Worm (Caenorhabditis elegans) whole organism, late embryonic: Measurements from ENCODE around the gene nhr-135.

ENCODE experiments used
- ama-1 ChIP-seq: fragments of 150-350 bp; optimal IDR thresholded peaks from 2 replicates; lab custom pipeline; 2014
- dmd-4 ChIP-seq: sonication (generic microtip); optimal IDR thresholded peaks from 2 replicates; lab custom pipeline; 2016; ENCODE audit warnings: borderline replicate concordance, missing genetic modification characterization, missing compliant biosample characterization
- dve-1 ChIP-seq: sonication (generic microtip); optimal IDR thresholded peaks from 2 replicates; lab custom pipeline; 2017; ENCODE audit warnings: antibody characterized with exemption, mild to moderate bottlenecking, missing genetic modification characterization, missing compliant biosample characterization
- elt-2 ChIP-seq: sonication (generic microtip); optimal IDR thresholded peaks from 2 replicates; lab custom pipeline; 2016; ENCODE audit warnings: missing genetic modification reagents, missing genetic modification characterization, missing compliant biosample characterization
- fkh-10 ChIP-seq: fragments of 150-350 bp; optimal IDR thresholded peaks from 2 replicates; lab custom pipeline; 2014; ENCODE audit warnings: missing biosample characterization, missing genetic modification reagents, missing genetic modification characterization
- nfya-1 ChIP-seq: sonication (generic microtip); optimal IDR thresholded peaks from 2 replicates; lab custom pipeline; 2017; ENCODE audit warnings: missing genetic modification characterization, mild to moderate bottlenecking, missing compliant biosample characterization, antibody characterized with exemption, moderate library complexity
- pqm-1 ChIP-seq: sonication (generic microtip); optimal IDR thresholded peaks from 2 replicates; lab custom pipeline; 2016; ENCODE audit warnings: missing genetic modification characterization, missing compliant biosample characterization
- pros-1 ChIP-seq: fragments of 150-350 bp; optimal IDR thresholded peaks from 2 replicates; lab custom pipeline; 2014; ENCODE audit warnings: missing biosample characterization, missing genetic modification reagents, missing genetic modification characterization
- sox-4 ChIP-seq: sonication (generic microtip); optimal IDR thresholded peaks from 2 replicates; lab custom pipeline; 2017; ENCODE audit warnings: mild to moderate bottlenecking, missing genetic modification characterization, inconsistent platforms, missing compliant biosample characterization

ce11 chrV:7089217-7089616 is 4.4 kb downstream of the nhr-135 start:
- TF ChIP-seq pqm-1 (tag; lab: Kevin White, UChicago) (no peak), ama-1 (no peak), sox-4 (tag; lab: Kevin White, UChicago) (no peak), pros-1 (tag; lab: Kevin White, UChicago) (no peak), nfya-1 (tag; lab: Kevin White, UChicago) (no peak), dve-1 (no peak), dmd-4 (tag; lab: Kevin White, UChicago) (no peak), fkh-10 (no peak), elt-2 (tag; lab: Kevin White, UChicago) (no peak)
